Worm (Caenorhabditis elegans): ENCODE measurements around the gene Y37D8A.2.

ce11 chrIII:12789420-12789819 lies 30.6 kb upstream of the Y37D8A.2 start, which contains the start of gene BE10.1:
- TF ChIP-seq tbx-37 (GFP tag; conservative IDR thresholded peaks at IDR 0.05) (no peak), hmbx-1 (tag; optimal IDR thresholded peaks at IDR 0.05) (no peak)

Data from whole organism, early embryonic.